Worm (Caenorhabditis elegans) whole organism, late embryonic: ENCODE measurements around the gene C15B12.1.

Experiments
- ceh-14 ChIP-seq: sonication (generic microtip); optimal IDR thresholded peaks from 2 replicates; lab custom pipeline; 2016; ENCODE audit warnings: missing genotype, missing genetic modification characterization, missing compliant biosample characterization
- ets-4 ChIP-seq: sonication (generic microtip); optimal IDR thresholded peaks from 2 replicates; lab custom pipeline; 2016; ENCODE audit warnings: missing genetic modification characterization, missing compliant biosample characterization
- mec-3 ChIP-seq: sonication (generic microtip); optimal IDR thresholded peaks from 2 replicates; lab custom pipeline; 2016; ENCODE audit warnings: borderline replicate concordance, missing genetic modification characterization, missing compliant biosample characterization
- nhr-11 ChIP-seq: fragments of 150-350 bp; optimal IDR thresholded peaks from 2 replicates; lab custom pipeline; 2014; ENCODE audit warnings: missing biosample characterization, missing genetic modification characterization
- pag-3 ChIP-seq: sonication (generic microtip); optimal IDR thresholded peaks from 2 replicates; lab custom pipeline; 2016; ENCODE audit warnings: missing compliant biosample characterization, missing genetic modification characterization, borderline replicate concordance
- sox-4 ChIP-seq: sonication (generic microtip); optimal IDR thresholded peaks from 2 replicates; lab custom pipeline; 2017; ENCODE audit warnings: mild to moderate bottlenecking, missing genetic modification characterization, inconsistent platforms, missing compliant biosample characterization
- unc-86 ChIP-seq: sonication (generic microtip); optimal IDR thresholded peaks from 2 replicates; lab custom pipeline; 2016; ENCODE audit warnings: missing genetic modification characterization, missing compliant biosample characterization

- no peak for TF ChIP-seq pag-3 (tag; lab: Kevin White, UChicago)
- TF ChIP-seq mec-3, result no peak
- no peak for TF ChIP-seq nhr-11 (tag; lab: Kevin White, UChicago)
- TF ChIP-seq unc-86 (tag; lab: Kevin White, UChicago), result no peak
- no peak for TF ChIP-seq sox-4 (tag; lab: Kevin White, UChicago)
- no peak for TF ChIP-seq ets-4 (tag; lab: Kevin White, UChicago)
- no peak for TF ChIP-seq ceh-14 (tag; lab: Kevin White, UChicago)
Measured at ce11 chrX:6517025-6517770, 40.6 kb downstream of the C15B12.1 start.
